Fruit fly (Drosophila melanogaster) whole organism, adult: ENCODE data around the gene CG16711.

Experiments used
- CG11617 ChIP-seq: fragments of 200-800 bp; sonication (Bioruptor generic); optimal IDR thresholded peaks from 2 replicates; lab custom pipeline; 2017; ENCODE audit warnings: mild to moderate bottlenecking, missing biosample characterization, missing genetic modification reagents, missing genetic modification characterization
- CG12768 ChIP-seq: fragments of 200-800 bp; sonication (Bioruptor generic); optimal IDR thresholded peaks from 2 replicates; lab custom pipeline; 2017; ENCODE audit warnings: missing biosample characterization, missing genetic modification characterization, mild to moderate bottlenecking, moderate library complexity, missing genetic modification reagents
- CG14711 ChIP-seq: fragments of 200-800 bp; sonication (Bioruptor generic); optimal IDR thresholded peaks from 2 replicates; lab custom pipeline; 2018; ENCODE audit warnings: missing biosample characterization, mild to moderate bottlenecking, missing genetic modification characterization, moderate library complexity
- CG1620 ChIP-seq: fragments of 200-800 bp; sonication (Bioruptor generic); optimal IDR thresholded peaks from 2 replicates; lab custom pipeline; 2016; ENCODE audit warnings: missing biosample characterization, missing genetic modification characterization
- CG33017 ChIP-seq: fragments of 200-800 bp; sonication (Bioruptor generic); optimal IDR thresholded peaks from 2 replicates; lab custom pipeline; 2018; ENCODE audit warnings: missing biosample characterization, mild to moderate bottlenecking, missing genetic modification characterization, moderate library complexity
- CG5204 ChIP-seq: fragments of 200-800 bp; sonication (Bioruptor generic); optimal IDR thresholded peaks from 2 replicates; lab custom pipeline; 2016; ENCODE audit warnings: missing biosample characterization, missing genetic modification characterization
- CG7045 ChIP-seq: fragments of 200-800 bp; sonication (Bioruptor generic); optimal IDR thresholded peaks from 2 replicates; lab custom pipeline; 2017; ENCODE audit warnings: missing biosample characterization, mild to moderate bottlenecking, missing genetic modification characterization
- CG7101 ChIP-seq: fragments of 200-800 bp; sonication (Bioruptor generic); optimal IDR thresholded peaks from 2 replicates; lab custom pipeline; 2018; ENCODE audit warnings: missing biosample characterization, mild to moderate bottlenecking, missing genetic modification characterization, moderate library complexity
- Clk ChIP-seq: fragments of 200-800 bp; sonication (Bioruptor generic); optimal IDR thresholded peaks from 2 replicates; lab custom pipeline; 2017; ENCODE audit warnings: missing biosample characterization, missing genetic modification characterization
- Crg-1 ChIP-seq: fragments of 200-800 bp; sonication (Bioruptor generic); optimal IDR thresholded peaks from 2 replicates; lab custom pipeline; 2016; ENCODE audit warnings: missing biosample characterization, missing genetic modification characterization
- Hr96 ChIP-seq: fragments of 200-800 bp; sonication (Bioruptor generic); optimal IDR thresholded peaks from 2 replicates; lab custom pipeline; 2016; ENCODE audit warnings: missing biosample characterization, missing genetic modification characterization
- Mnt ChIP-seq: fragments of 200-800 bp; sonication (Bioruptor generic); optimal IDR thresholded peaks from 2 replicates; lab custom pipeline; 2016; ENCODE audit warnings: missing biosample characterization, mild to moderate bottlenecking, missing genetic modification characterization
- bab1 ChIP-seq: fragments of 200-800 bp; sonication (Bioruptor generic); optimal IDR thresholded peaks from 3 replicates; lab custom pipeline; 2019; ENCODE audit warnings: missing biosample characterization, mild to moderate bottlenecking, missing genetic modification characterization, moderate library complexity
- cic ChIP-seq: fragments of 200-800 bp; sonication (Bioruptor generic); optimal IDR thresholded peaks from 2 replicates; lab custom pipeline; 2017; ENCODE audit warnings: missing biosample characterization, mild to moderate bottlenecking, missing genetic modification characterization, moderate library complexity
- cnc ChIP-seq, 2 experiments: fragments of >200 bp; optimal IDR thresholded peaks; 2 replicates each; lab custom pipeline; 2017
- kay ChIP-seq: fragments of 200-800 bp; sonication (Bioruptor generic); peaks from one replicate; lab custom pipeline; 2016; ENCODE audit warnings: missing biosample characterization, missing genetic modification characterization, borderline replicate concordance
- ovo ChIP-seq: fragments of 200-800 bp; sonication (Bioruptor generic); optimal IDR thresholded peaks from 2 replicates; lab custom pipeline; 2016; ENCODE audit warnings: missing biosample characterization, missing genetic modification characterization
- pad ChIP-seq: fragments of 200-800 bp; sonication (Bioruptor generic); optimal IDR thresholded peaks from 3 replicates; lab custom pipeline; 2017; ENCODE audit warnings: missing biosample characterization, missing genetic modification characterization, mild to moderate bottlenecking, moderate library complexity, missing genetic modification reagents
- tj ChIP-seq: fragments of 200-800 bp; sonication (Bioruptor generic); optimal IDR thresholded peaks from 3 replicates; lab custom pipeline; 2017; ENCODE audit warnings: missing biosample characterization, mild to moderate bottlenecking, missing genetic modification characterization, moderate library complexity
- toe ChIP-seq: fragments of 200-800 bp; sonication (Bioruptor generic); optimal IDR thresholded peaks from 2 replicates; lab custom pipeline; 2016; ENCODE audit warnings: missing biosample characterization, missing genetic modification characterization

CG16711 gene

dm6 chr3L:9726707-9727106, 22.6 kb downstream of the CG16711 start, which contains the start of gene Naa60:
Gene Naa60 (plus strand): TSS chr3L:9726895.
- peak; percentile 9 for TF ChIP-seq CG7101
- peak; percentile 21 for TF ChIP-seq bab1 (GFP tag; lab: Kevin White, UChicago)
- TF ChIP-seq Clk: no peak

DNA sequence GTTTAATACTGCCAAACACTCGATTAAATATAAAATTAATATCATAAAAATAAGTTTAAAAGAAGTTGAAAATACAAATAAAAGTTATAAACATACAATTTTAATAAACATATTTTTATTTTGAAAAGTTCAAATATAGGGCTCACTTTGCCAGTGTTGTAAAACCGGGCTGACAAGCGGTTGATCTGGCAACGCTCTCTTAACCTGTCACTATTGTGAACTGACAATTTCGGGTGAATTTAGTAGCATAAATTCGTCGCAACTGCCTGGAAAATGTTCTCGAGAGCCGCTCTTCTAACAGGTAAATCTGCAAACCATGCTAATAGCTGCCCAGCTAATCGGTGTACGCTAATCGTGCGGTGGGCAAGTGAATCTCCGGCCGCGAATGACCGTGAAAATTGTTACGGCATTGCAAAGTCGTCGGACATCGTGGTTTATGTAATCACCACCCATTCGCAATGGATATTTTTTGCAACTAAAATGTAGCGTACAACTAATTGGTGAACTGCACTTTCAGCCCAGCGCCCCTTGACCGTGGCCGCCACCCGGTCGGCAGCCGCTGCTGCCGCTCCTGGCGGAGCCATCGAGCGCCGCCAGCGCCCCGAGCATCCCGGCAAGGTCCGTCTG, 25.8 kb downstream of the CG16711 start, which contains the start of gene ATPsynB:
TSS of gene ATPsynB (plus strand) at position 205 of the 627 bp plus-strand sequence.
- peak; percentile 57 for TF ChIP-seq pad (GFP tag; lab: Kevin White, UChicago)
- peak; percentile 5 for TF ChIP-seq bab1 (GFP tag; lab: Kevin White, UChicago)
- TF ChIP-seq Mnt (GFP tag; lab: Kevin White, UChicago): peak; percentile 38
- TF ChIP-seq CG7101: peak; percentile 61
- TF ChIP-seq CG11617 (GFP tag; lab: Kevin White, UChicago): peak; percentile 21
- TF ChIP-seq CG5204 (GFP tag; lab: Kevin White, UChicago): no peak
- no peak for TF ChIP-seq toe (GFP tag; lab: Kevin White, UChicago)
- peak; percentile 72 for TF ChIP-seq CG1620 (GFP tag; lab: Kevin White, UChicago)
- TF ChIP-seq Crg-1 (GFP tag; lab: Kevin White, UChicago): peak; percentile 72
- peak; percentile 36 for TF ChIP-seq cic (GFP tag; lab: Kevin White, UChicago)
- TF ChIP-seq CG14711: peak; percentile 14
- no peak for TF ChIP-seq Clk
- peak; percentile 25 for TF ChIP-seq CG12768

DNA sequence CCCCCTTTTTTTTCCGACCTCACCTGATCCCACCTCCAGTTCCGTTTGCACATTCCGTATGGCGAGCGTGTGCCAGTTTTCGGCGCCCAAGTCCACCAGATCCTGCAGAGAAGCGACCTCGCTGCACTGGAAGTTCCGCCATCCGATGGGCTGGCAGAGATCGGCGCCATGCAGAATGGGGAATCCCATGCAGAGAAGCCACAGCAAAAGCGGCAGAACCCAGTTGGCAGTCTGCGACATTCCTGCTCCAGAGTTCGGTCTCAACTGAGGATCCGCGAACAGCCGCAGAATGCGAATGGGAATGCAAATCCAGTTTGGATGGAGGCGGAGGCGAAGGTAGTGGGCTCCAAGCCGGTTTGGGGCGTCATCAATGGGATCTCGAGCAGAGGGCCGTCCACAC, 29.4 kb downstream of the CG16711 start, which contains the start of gene CG6749:
TSS of gene CG6749 (minus strand) at position 245 of the 400 bp plus-strand sequence.
- no peak for TF ChIP-seq kay
- no peak for TF ChIP-seq cnc (optimal IDR thresholded peaks at IDR 0.05; lab: Kevin White, UChicago)
- TF ChIP-seq CG33017 (tag; lab: Kevin White, UChicago): no peak
- no peak for TF ChIP-seq bab1 (GFP tag; lab: Kevin White, UChicago)
- TF ChIP-seq CG7101: no peak
- no peak for TF ChIP-seq CG11617 (GFP tag; lab: Kevin White, UChicago)
- no peak for TF ChIP-seq Crg-1 (GFP tag; lab: Kevin White, UChicago)
- TF ChIP-seq CG12768: no peak
- no peak for TF ChIP-seq tj (GFP tag; lab: Kevin White, UChicago)
- TF ChIP-seq cic (GFP tag; lab: Kevin White, UChicago): no peak
- no peak for TF ChIP-seq CG1620 (GFP tag; lab: Kevin White, UChicago)
- no peak for TF ChIP-seq CG5204 (GFP tag; lab: Kevin White, UChicago)
- TF ChIP-seq pad (GFP tag; lab: Kevin White, UChicago): no peak
- TF ChIP-seq CG14711: no peak
- TF ChIP-seq Hr96: no peak
- TF ChIP-seq ovo (GFP tag; lab: Kevin White, UChicago): no peak
- TF ChIP-seq Mnt (GFP tag; lab: Kevin White, UChicago): no peak
- no peak for TF ChIP-seq toe (GFP tag; lab: Kevin White, UChicago)
- no peak for TF ChIP-seq Clk
- no peak for TF ChIP-seq CG7045

- peak; percentile 16 for TF ChIP-seq CG33017 (tag; lab: Kevin White, UChicago)
- no peak for TF ChIP-seq pad (GFP tag; lab: Kevin White, UChicago)
- no peak for TF ChIP-seq tj (GFP tag; lab: Kevin White, UChicago)
- TF ChIP-seq Hr96: no peak
- no peak for TF ChIP-seq Crg-1 (GFP tag; lab: Kevin White, UChicago)
- no peak for TF ChIP-seq CG11617 (GFP tag; lab: Kevin White, UChicago)
- no peak for TF ChIP-seq ovo (GFP tag; lab: Kevin White, UChicago)
- TF ChIP-seq cnc (optimal IDR thresholded peaks at IDR 0.05; lab: Kevin White, UChicago): no peak
- TF ChIP-seq kay: peak; percentile 13
- no peak for TF ChIP-seq CG5204 (GFP tag; lab: Kevin White, UChicago)
- TF ChIP-seq toe (GFP tag; lab: Kevin White, UChicago): no peak
- no peak for TF ChIP-seq CG7101
Measured at dm6 chr3L:9739629-9740028, 35.5 kb downstream of the CG16711 start.

- TF ChIP-seq CG1620 (GFP tag; lab: Kevin White, UChicago): no peak
- no peak for TF ChIP-seq Mnt (GFP tag; lab: Kevin White, UChicago)
- TF ChIP-seq CG14711: no peak
- no peak for TF ChIP-seq tj (GFP tag; lab: Kevin White, UChicago)
- TF ChIP-seq ovo (GFP tag; lab: Kevin White, UChicago): no peak
- TF ChIP-seq pad (GFP tag; lab: Kevin White, UChicago): no peak
- TF ChIP-seq cnc (optimal IDR thresholded peaks at IDR 0.05; lab: Kevin White, UChicago): no peak
- no peak for TF ChIP-seq kay
- TF ChIP-seq CG11617 (GFP tag; lab: Kevin White, UChicago): no peak
- TF ChIP-seq cic (GFP tag; lab: Kevin White, UChicago): no peak
- no peak for TF ChIP-seq CG5204 (GFP tag; lab: Kevin White, UChicago)
- TF ChIP-seq Crg-1 (GFP tag; lab: Kevin White, UChicago): no peak
- no peak for TF ChIP-seq Clk
- no peak for TF ChIP-seq toe (GFP tag; lab: Kevin White, UChicago)
- no peak for TF ChIP-seq Hr96
- TF ChIP-seq CG33017 (tag; lab: Kevin White, UChicago): no peak
- no peak for TF ChIP-seq CG12768
- no peak for TF ChIP-seq CG7101
- no peak for TF ChIP-seq CG7045
Measured at dm6 chr3L:9742342-9742741, 38.2 kb downstream of the CG16711 start.

DNA sequence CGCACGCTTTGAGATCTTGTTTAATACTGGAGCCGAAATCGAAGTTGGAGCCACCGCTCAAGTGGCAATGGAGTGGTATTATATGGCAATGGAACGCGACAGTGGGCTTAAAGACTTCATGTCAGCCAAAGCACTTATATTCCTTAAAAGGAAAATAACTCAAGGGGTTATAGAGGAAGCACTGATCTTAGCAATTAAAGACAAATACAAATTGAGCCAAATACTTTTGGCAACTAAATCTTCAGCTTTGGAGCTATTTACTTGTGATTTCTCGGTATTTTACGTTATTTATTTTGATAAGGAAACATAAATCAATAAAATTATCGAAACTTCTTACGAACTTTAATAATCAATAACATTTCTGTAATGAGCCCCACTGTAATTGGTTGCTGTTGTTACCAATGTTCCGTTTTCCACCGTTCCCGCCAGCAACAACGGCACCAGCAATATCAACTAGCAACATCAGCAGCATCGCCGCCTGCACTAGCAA, 40.0 kb downstream of the CG16711 start:
- TF ChIP-seq bab1 (GFP tag; lab: Kevin White, UChicago): peak; percentile 86
- no peak for TF ChIP-seq CG11617 (GFP tag; lab: Kevin White, UChicago)
- TF ChIP-seq pad (GFP tag; lab: Kevin White, UChicago): peak; percentile 47
- peak; percentile 30 for TF ChIP-seq CG7101
- TF ChIP-seq ovo (GFP tag; lab: Kevin White, UChicago): no peak
- peak; percentile 52 for TF ChIP-seq CG14711
